Worm (Caenorhabditis elegans) whole organism, L1 larva: Measurements from ENCODE around the gene wrt-1.

Experiments
- aha-1 ChIP-seq: fragments of 150-350 bp; optimal IDR thresholded peaks from 2 replicates; lab custom pipeline; 2014; ENCODE audit warnings: missing biosample characterization, missing genetic modification characterization
- ama-1 ChIP-seq: fragments of 150-350 bp; optimal IDR thresholded peaks from 2 replicates; lab custom pipeline; 2014
- elt-2 ChIP-seq: sonication (generic microtip); optimal IDR thresholded peaks from 2 replicates; lab custom pipeline; 2016; ENCODE audit warnings: missing genetic modification characterization, mild to moderate bottlenecking, inconsistent platforms, missing compliant biosample characterization, missing genetic modification reagents
- skn-1 ChIP-seq: fragments of 150-350 bp; optimal IDR thresholded peaks from 2 replicates; lab custom pipeline; 2014; ENCODE audit warnings: missing biosample characterization, missing genetic modification characterization
- snpc-4 ChIP-seq: fragments of 150-350 bp; optimal IDR thresholded peaks from 2 replicates; lab custom pipeline; 2014; ENCODE audit warnings: missing biosample characterization, missing genetic modification characterization
- unc-30 ChIP-seq: sonication (generic microtip); optimal IDR thresholded peaks from 2 replicates; lab custom pipeline; 2017; ENCODE audit warnings: missing biosample characterization, missing genetic modification characterization
- unc-62 ChIP-seq: fragments of 150-350 bp; optimal IDR thresholded peaks from 2 replicates; lab custom pipeline; 2014; ENCODE audit warnings: missing biosample characterization, missing genetic modification reagents, missing genetic modification characterization

- TF ChIP-seq snpc-4 (tag; lab: Kevin White, UChicago): no peak
- TF ChIP-seq ama-1 (lab: Kevin White, UChicago): no peak
- TF ChIP-seq unc-62 (GFP tag; lab: Kevin White, UChicago): no peak
- no peak for TF ChIP-seq unc-30 (tag; lab: Kevin White, UChicago)
- TF ChIP-seq skn-1 (tag; lab: Kevin White, UChicago): no peak
- TF ChIP-seq elt-2: no peak
- TF ChIP-seq aha-1 (tag; lab: Kevin White, UChicago): no peak
These were observed 40.0 kb downstream of the wrt-1 start for ce11 chrII:7570820-7571219.
